Worm (Caenorhabditis elegans) whole organism, late embryonic: Measurements from ENCODE around the gene his-40.

Experiments used
- K09A11.1 ChIP-seq: sonication (generic microtip); optimal IDR thresholded peaks from 2 replicates; lab custom pipeline; 2017; ENCODE audit warnings: antibody characterized with exemption, mild to moderate bottlenecking, missing genetic modification characterization, missing compliant biosample characterization; ENCODE audit not compliant: insufficient read depth
- ceh-18 ChIP-seq: sonication (generic microtip); optimal IDR thresholded peaks from 2 replicates; lab custom pipeline; 2016; ENCODE audit warnings: missing genetic modification characterization, missing compliant biosample characterization
- ceh-19 ChIP-seq: fragments of 200-800 bp; sonication (Bioruptor generic); optimal IDR thresholded peaks from 2 replicates; lab custom pipeline; 2018; ENCODE audit warnings: mild to moderate bottlenecking, missing genetic modification characterization, missing compliant biosample characterization
- ceh-22 ChIP-seq: sonication (generic microtip); optimal IDR thresholded peaks from 2 replicates; lab custom pipeline; 2017; ENCODE audit warnings: missing biosample characterization, missing genetic modification characterization
- ets-4 ChIP-seq: sonication (generic microtip); optimal IDR thresholded peaks from 2 replicates; lab custom pipeline; 2016; ENCODE audit warnings: missing genetic modification characterization, missing compliant biosample characterization
- eyg-1 ChIP-seq: sonication (generic microtip); optimal IDR thresholded peaks from 2 replicates; lab custom pipeline; 2016; ENCODE audit warnings: missing genotype, missing genetic modification characterization, missing compliant biosample characterization
- npax-4 ChIP-seq: sonication (generic microtip); optimal IDR thresholded peaks from 2 replicates; lab custom pipeline; 2016; ENCODE audit warnings: missing genetic modification characterization, missing compliant biosample characterization
- pag-3 ChIP-seq: sonication (generic microtip); optimal IDR thresholded peaks from 2 replicates; lab custom pipeline; 2016; ENCODE audit warnings: missing compliant biosample characterization, missing genetic modification characterization, borderline replicate concordance
- pat-9 ChIP-seq: fragments of 200-800 bp; sonication (Bioruptor generic); optimal IDR thresholded peaks from 2 replicates; lab custom pipeline; 2018; ENCODE audit warnings: mild to moderate bottlenecking, missing genetic modification characterization, moderate library complexity, missing compliant biosample characterization
- pax-1 ChIP-seq: fragments of 150-350 bp; optimal IDR thresholded peaks from 2 replicates; lab custom pipeline; 2014; ENCODE audit warnings: missing biosample characterization, missing genetic modification characterization
- pqm-1 ChIP-seq: sonication (generic microtip); optimal IDR thresholded peaks from 2 replicates; lab custom pipeline; 2016; ENCODE audit warnings: missing genetic modification characterization, missing compliant biosample characterization
- sdc-2 ChIP-seq: sonication (generic microtip); optimal IDR thresholded peaks from 2 replicates; lab custom pipeline; 2016; ENCODE audit warnings: missing genotype, missing genetic modification characterization, missing compliant biosample characterization
- syd-9 ChIP-seq: sonication (generic microtip); optimal IDR thresholded peaks from 2 replicates; lab custom pipeline; 2016; ENCODE audit warnings: mild to moderate bottlenecking, missing genetic modification characterization, moderate library complexity, missing compliant biosample characterization
- tbx-7 ChIP-seq: sonication (generic microtip); optimal IDR thresholded peaks from 2 replicates; lab custom pipeline; 2016; ENCODE audit warnings: missing genotype, missing genetic modification characterization, missing compliant biosample characterization
- ztf-16 ChIP-seq: sonication (generic microtip); optimal IDR thresholded peaks from 2 replicates; lab custom pipeline; 2017; ENCODE audit warnings: missing genetic modification characterization, missing compliant biosample characterization

his-40 gene

ce11 chrX:7343218-7343617 lies 33.3 kb downstream of the his-40 start:
- TF ChIP-seq ceh-19 (GFP tag; lab: Kevin White, UChicago) (no peak), sdc-2 (tag; lab: Kevin White, UChicago) (no peak), eyg-1 (tag; lab: Kevin White, UChicago) (no peak), pat-9 (tag; lab: Kevin White, UChicago) (no peak), syd-9 (tag; lab: Kevin White, UChicago) (no peak)

ce11 chrX:7343747-7344146 lies 33.8 kb downstream of the his-40 start, which contains the start of gene C07D8.5:
C07D8.5 (plus strand) TSS chrX:7344047.
- TF ChIP-seq ceh-18 (tag; lab: Kevin White, UChicago) (no peak), ets-4 (tag; lab: Kevin White, UChicago) (no peak), ztf-16 (tag; lab: Kevin White, UChicago) (no peak), ceh-22 (tag; lab: Kevin White, UChicago) (no peak), pax-1 (tag; lab: Kevin White, UChicago) (no peak), pat-9 (tag; lab: Kevin White, UChicago) (no peak), npax-4 (tag; lab: Kevin White, UChicago) (no peak), pag-3 (tag; lab: Kevin White, UChicago) (no peak), tbx-7 (tag; lab: Kevin White, UChicago) (no peak), eyg-1 (tag; lab: Kevin White, UChicago) (no peak), pqm-1 (tag; lab: Kevin White, UChicago) (no peak), K09A11.1 (tag; lab: Kevin White, UChicago) (no peak), ceh-19 (GFP tag; lab: Kevin White, UChicago) (no peak)
